Worm (Caenorhabditis elegans) whole organism, L1 larva: ENCODE measurements around the gene nhr-100.

ENCODE experiments used
- C16A3.4 ChIP-seq: fragments of 150-350 bp; optimal IDR thresholded peaks from 2 replicates; lab custom pipeline; 2014; ENCODE audit warnings: missing biosample characterization, missing genetic modification characterization
- alr-1 ChIP-seq: fragments of 200-800 bp; sonication (Bioruptor generic); optimal IDR thresholded peaks from 2 replicates; lab custom pipeline; 2018; ENCODE audit warnings: borderline replicate concordance, mild to moderate bottlenecking, missing genetic modification characterization, missing compliant biosample characterization
- blmp-1 ChIP-seq: fragments of 150-350 bp; optimal IDR thresholded peaks from 2 replicates; lab custom pipeline; 2014; ENCODE audit warnings: missing biosample characterization, missing genetic modification characterization
- ceh-63 ChIP-seq: fragments of 200-800 bp; sonication (Bioruptor generic); optimal IDR thresholded peaks from 2 replicates; lab custom pipeline; 2018; ENCODE audit warnings: mild to moderate bottlenecking, missing genetic modification characterization, missing compliant biosample characterization
- ceh-90 ChIP-seq: sonication (generic microtip); optimal IDR thresholded peaks from 2 replicates; lab custom pipeline; 2016; ENCODE audit warnings: missing genetic modification characterization, missing compliant biosample characterization
- ces-1 ChIP-seq: fragments of 150-350 bp; optimal IDR thresholded peaks from 2 replicates; lab custom pipeline; 2014; ENCODE audit warnings: missing biosample characterization, missing genetic modification reagents, missing genetic modification characterization
- dsc-1 ChIP-seq: sonication (generic microtip); optimal IDR thresholded peaks from 2 replicates; lab custom pipeline; 2016; ENCODE audit warnings: mild to moderate bottlenecking, missing genetic modification characterization, missing compliant biosample characterization
- efl-1 ChIP-seq, 4 experiments: fragments of 150-350 bp; optimal IDR thresholded peaks in 3 of 4; peaks in 1 of 4; 1 replicate in 1 of 4; 2 replicates in 3 of 4; lab custom pipeline; 2014; ENCODE audit warnings: missing biosample characterization in 2 of 4, missing genetic modification characterization in 2 of 4, missing genetic modification reagents in 2 of 4
- efl-3 ChIP-seq: fragments of 200-800 bp; sonication (Bioruptor generic); optimal IDR thresholded peaks from 2 replicates; lab custom pipeline; 2018; ENCODE audit warnings: mild to moderate bottlenecking, missing genetic modification characterization, missing compliant biosample characterization
- egl-13 ChIP-seq: sonication (generic microtip); optimal IDR thresholded peaks from 2 replicates; lab custom pipeline; 2016; ENCODE audit warnings: missing genotype, missing genetic modification reagents, missing genetic modification characterization, missing compliant biosample characterization
- egl-27 ChIP-seq, 2 experiments: fragments of 150-350 bp in 1 of 2; sonication (generic microtip); optimal IDR thresholded peaks; 3 replicates each; lab custom pipeline; 2017 to 2018; ENCODE audit warnings: missing biosample characterization in 2 of 2, missing genetic modification characterization in 2 of 2, missing genetic modification reagents in 2 of 2
- elt-2 ChIP-seq: sonication (generic microtip); optimal IDR thresholded peaks from 2 replicates; lab custom pipeline; 2016; ENCODE audit warnings: missing genetic modification characterization, mild to moderate bottlenecking, inconsistent platforms, missing compliant biosample characterization, missing genetic modification reagents
- fkh-10 ChIP-seq: sonication (generic microtip); optimal IDR thresholded peaks from 2 replicates; lab custom pipeline; 2017; ENCODE audit warnings: missing biosample characterization, missing genetic modification reagents, missing genetic modification characterization
- fkh-8 ChIP-seq: sonication (generic microtip); optimal IDR thresholded peaks from 2 replicates; lab custom pipeline; 2016; ENCODE audit warnings: mild to moderate bottlenecking, missing genetic modification characterization, missing compliant biosample characterization
- lin-14 ChIP-seq: fragments of 200-800 bp; sonication (Bioruptor generic); optimal IDR thresholded peaks from 2 replicates; lab custom pipeline; 2018; ENCODE audit warnings: mild to moderate bottlenecking, missing genetic modification characterization, moderate library complexity, missing compliant biosample characterization
- lsy-2 ChIP-seq, 2 experiments: fragments of 150-350 bp; optimal IDR thresholded peaks; 2 replicates each; lab custom pipeline; 2014; ENCODE audit warnings: missing biosample characterization in 2 of 2, missing genetic modification characterization in 2 of 2
- mep-1 ChIP-seq: fragments of 150-350 bp; optimal IDR thresholded peaks from 2 replicates; lab custom pipeline; 2014; ENCODE audit warnings: missing biosample characterization, missing genetic modification characterization
- nhr-11 ChIP-seq: fragments of 150-350 bp; optimal IDR thresholded peaks from 2 replicates; lab custom pipeline; 2014; ENCODE audit warnings: missing biosample characterization, missing genetic modification characterization
- nhr-20 ChIP-seq: sonication (generic microtip); optimal IDR thresholded peaks from 2 replicates; lab custom pipeline; 2016; ENCODE audit warnings: mild to moderate bottlenecking, missing genetic modification characterization, missing compliant biosample characterization
- nhr-47 ChIP-seq: sonication (generic microtip); optimal IDR thresholded peaks from 2 replicates; lab custom pipeline; 2016; ENCODE audit warnings: mild to moderate bottlenecking, missing genetic modification characterization, moderate library complexity, missing compliant biosample characterization
- nhr-71 ChIP-seq: sonication (generic microtip); optimal IDR thresholded peaks from 2 replicates; lab custom pipeline; 2016; ENCODE audit warnings: mild to moderate bottlenecking, missing genetic modification characterization, moderate library complexity, missing compliant biosample characterization
- nhr-77 ChIP-seq: fragments of 150-350 bp; optimal IDR thresholded peaks from 2 replicates; lab custom pipeline; 2014; ENCODE audit warnings: missing biosample characterization, missing genetic modification characterization
- nhr-90 ChIP-seq: sonication (generic microtip); optimal IDR thresholded peaks from 2 replicates; lab custom pipeline; 2016; ENCODE audit warnings: mild to moderate bottlenecking, missing genetic modification characterization, missing compliant biosample characterization; ENCODE audit not compliant: poor library complexity
- pag-3 ChIP-seq: sonication (generic microtip); optimal IDR thresholded peaks from 2 replicates; lab custom pipeline; 2017; ENCODE audit warnings: missing genetic modification characterization, mild to moderate bottlenecking, missing compliant biosample characterization, antibody characterized with exemption, borderline replicate concordance; ENCODE audit not compliant: insufficient read depth
- pax-3 ChIP-seq: fragments of 200-800 bp; sonication (Bioruptor generic); optimal IDR thresholded peaks from 2 replicates; lab custom pipeline; 2018; ENCODE audit warnings: mild to moderate bottlenecking, missing genetic modification characterization, moderate library complexity, missing compliant biosample characterization
- rnt-1 ChIP-seq: sonication (generic microtip); optimal IDR thresholded peaks from 2 replicates; lab custom pipeline; 2016; ENCODE audit warnings: mild to moderate bottlenecking, missing genetic modification characterization, moderate library complexity, missing compliant biosample characterization
- snpc-4 ChIP-seq: fragments of 150-350 bp; optimal IDR thresholded peaks from 2 replicates; lab custom pipeline; 2014; ENCODE audit warnings: missing biosample characterization, missing genetic modification characterization
- sox-4 ChIP-seq: sonication (generic microtip); optimal IDR thresholded peaks from 2 replicates; lab custom pipeline; 2016; ENCODE audit warnings: missing genetic modification characterization, missing compliant biosample characterization
- sptf-1 ChIP-seq: fragments of 150-350 bp; optimal IDR thresholded peaks from 2 replicates; lab custom pipeline; 2014; ENCODE audit warnings: missing biosample characterization, missing genetic modification characterization
- swsn-7 ChIP-seq: sonication (generic microtip); optimal IDR thresholded peaks from 2 replicates; lab custom pipeline; 2016; ENCODE audit warnings: missing genetic modification characterization, missing compliant biosample characterization
- unc-130 ChIP-seq: fragments of 150-350 bp; optimal IDR thresholded peaks from 2 replicates; lab custom pipeline; 2017; ENCODE audit warnings: missing biosample characterization, missing genetic modification characterization, inconsistent platforms
- unc-86 ChIP-seq: sonication (generic microtip); optimal IDR thresholded peaks from 2 replicates; lab custom pipeline; 2016; ENCODE audit warnings: missing genetic modification characterization, missing compliant biosample characterization
- unc-98 ChIP-seq: fragments of 200-800 bp; sonication (Bioruptor generic); IDR thresholded peaks from 2 replicates; pipeline ENCODE4 v1.3.6; 2022; ENCODE audit warnings: missing genetic modification characterization, missing compliant biosample characterization
- vab-15 ChIP-seq: sonication (generic microtip); optimal IDR thresholded peaks from 2 replicates; lab custom pipeline; 2017; ENCODE audit warnings: missing genotype, mild to moderate bottlenecking, missing genetic modification characterization, missing compliant biosample characterization
- ztf-4 ChIP-seq: fragments of 150-350 bp; optimal IDR thresholded peaks from 2 replicates; lab custom pipeline; 2014; ENCODE audit warnings: missing biosample characterization, missing genetic modification characterization

The nhr-100 gene

DNA sequence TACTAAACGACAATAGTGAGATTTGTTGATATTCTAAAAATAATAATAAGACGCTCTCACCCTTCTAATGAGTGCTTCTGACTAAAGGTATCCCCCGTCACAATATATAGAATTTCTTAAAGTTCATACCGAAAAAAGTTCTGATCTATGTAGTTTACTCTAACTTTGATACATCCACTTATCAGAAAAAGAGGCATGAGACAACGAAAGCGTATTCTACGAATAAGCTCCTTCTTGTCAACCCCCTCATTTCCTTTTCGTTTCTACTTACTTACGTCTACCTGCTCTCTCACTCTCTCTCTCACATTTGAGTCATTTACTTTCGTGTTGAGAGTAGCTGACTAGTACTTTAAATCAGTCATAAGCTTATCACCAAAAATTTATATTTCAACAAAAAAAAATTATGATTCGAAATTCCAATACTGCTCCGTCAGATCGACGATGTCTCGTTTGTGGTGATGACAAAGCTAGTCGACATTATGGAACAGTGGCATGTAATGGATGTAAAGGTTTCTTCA, 2.9 kb upstream of the nhr-100 start:
- peak in 1 of 2 experiments; percentile 15 for TF ChIP-seq lsy-2 (tag; optimal IDR thresholded peaks at IDR 0.05; lab: Kevin White, UChicago)
- TF ChIP-seq lin-14 (GFP tag; lab: Kevin White, UChicago): peak; percentile 29
- TF ChIP-seq ces-1 (GFP tag; lab: Kevin White, UChicago): no peak
- no peak for TF ChIP-seq snpc-4 (tag; lab: Kevin White, UChicago)
- peak; percentile 9 for TF ChIP-seq sox-4 (tag; lab: Kevin White, UChicago)
- TF ChIP-seq swsn-7 (tag; lab: Kevin White, UChicago): peak; percentile 14
- peak; percentile 54 for TF ChIP-seq pax-3 (tag; lab: Kevin White, UChicago)
- TF ChIP-seq rnt-1 (tag; lab: Kevin White, UChicago): no peak
- no peak for TF ChIP-seq blmp-1 (tag; lab: Kevin White, UChicago)
- peak; percentile 57 for TF ChIP-seq nhr-47 (tag; lab: Kevin White, UChicago)
- peak; percentile 69 for TF ChIP-seq dsc-1
- TF ChIP-seq nhr-77 (tag; lab: Kevin White, UChicago): no peak
- peak; percentile 84 for TF ChIP-seq nhr-71 (tag; lab: Kevin White, UChicago)
- TF ChIP-seq fkh-8: peak; percentile 96
- no peak for TF ChIP-seq C16A3.4
- TF ChIP-seq egl-27 (tag; optimal IDR thresholded peaks at IDR 0.05; lab: Kevin White, UChicago): no peak

DNA sequence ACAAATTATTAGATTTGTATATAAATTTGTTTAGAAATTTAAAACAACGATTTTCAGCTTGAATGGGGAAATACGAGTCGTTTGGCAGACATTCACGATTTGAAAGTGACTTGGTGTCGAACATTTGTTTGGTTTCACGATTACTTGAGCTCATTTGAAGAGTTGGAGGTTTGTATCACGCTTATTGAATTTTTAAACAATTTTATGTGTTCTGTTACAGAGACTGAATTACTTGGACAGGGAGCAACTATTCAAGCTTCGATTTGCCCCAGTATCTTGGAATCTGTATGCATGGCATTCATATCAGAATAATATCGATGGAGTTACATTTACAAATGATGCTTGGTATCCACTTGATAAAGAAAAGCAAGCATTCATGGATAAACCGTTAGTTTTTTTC, 1.3 kb upstream of the nhr-100 start:
- no peak for TF ChIP-seq efl-3 (GFP tag; lab: Kevin White, UChicago)
- TF ChIP-seq, all 84 proteins: peak for 0

- TF ChIP-seq ces-1 (GFP tag; lab: Kevin White, UChicago): no peak
- TF ChIP-seq ceh-90 (tag; lab: Kevin White, UChicago): no peak
- TF ChIP-seq alr-1 (tag; lab: Kevin White, UChicago): no peak
- no peak for TF ChIP-seq sptf-1 (tag; lab: Kevin White, UChicago)
- no peak for TF ChIP-seq pag-3
- TF ChIP-seq fkh-8: no peak
- TF ChIP-seq unc-86 (tag; lab: Kevin White, UChicago): no peak
- TF ChIP-seq unc-130: no peak
- no peak for TF ChIP-seq nhr-20 (tag; lab: Kevin White, UChicago)
- TF ChIP-seq ztf-4 (tag; lab: Kevin White, UChicago): no peak
- no peak for TF ChIP-seq egl-13 (tag; lab: Kevin White, UChicago)
- no peak for TF ChIP-seq sox-4 (tag; lab: Kevin White, UChicago)
- TF ChIP-seq nhr-90 (tag; lab: Kevin White, UChicago): no peak
- TF ChIP-seq ceh-63 (GFP tag; lab: Kevin White, UChicago): no peak
- TF ChIP-seq vab-15: no peak
- no peak for TF ChIP-seq fkh-10 (GFP tag; lab: Kevin White, UChicago)
- no peak for TF ChIP-seq blmp-1 (tag; lab: Kevin White, UChicago)
- no peak for TF ChIP-seq nhr-11 (tag; lab: Kevin White, UChicago)
Observed at ce11 chrIV:9733904-9734303, 5.4 kb downstream of the nhr-100 start.

DNA sequence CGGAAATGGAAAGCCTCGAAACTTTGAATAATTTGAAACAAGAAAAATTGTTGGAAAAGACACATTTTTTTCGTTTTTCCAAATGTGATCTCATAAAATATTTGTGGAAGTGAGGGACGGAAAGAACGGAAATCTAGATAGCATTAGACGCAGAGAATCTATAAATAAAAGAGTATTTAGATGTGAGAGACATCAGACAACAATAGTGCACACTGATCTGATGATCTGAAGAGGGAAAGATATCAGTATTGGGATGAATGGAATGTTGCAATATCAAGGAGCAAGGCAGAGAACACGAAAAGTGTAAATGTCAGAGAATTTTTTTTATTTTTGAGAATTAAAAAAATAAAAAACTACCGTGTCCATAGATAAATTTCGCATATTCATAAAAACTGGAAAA, 6.4 kb downstream of the nhr-100 start:
- TF ChIP-seq lsy-2 (tag; optimal IDR thresholded peaks at IDR 0.05; lab: Kevin White, UChicago) (peak in 1 of 2 experiments; percentile 14), elt-2 (tag; lab: Kevin White, UChicago) (no peak), efl-1 (optimal IDR thresholded peaks at IDR 0.05; lab: Kevin White, UChicago) (peak in 1 of 2 experiments; percentile 17), efl-1 (GFP tag; optimal IDR thresholded peaks at IDR 0.05 in 1 of 2; lab: Kevin White, UChicago) (no peak), rnt-1 (tag; lab: Kevin White, UChicago) (peak; percentile 10), mep-1 (tag; lab: Kevin White, UChicago) (peak; percentile 1), unc-98 (no peak), lin-14 (GFP tag; lab: Kevin White, UChicago) (peak; percentile 50), nhr-71 (tag; lab: Kevin White, UChicago) (peak; percentile 1)
- TF ChIP-seq, all 84 proteins: peak for 6
